Worm (Caenorhabditis elegans): Measurements from ENCODE around the gene K04E7.1.

ce11 chrX:6450839-6451491, 10.9 kb upstream of the K04E7.1 start, which contains the start of the genes grl-6 and K10C2.6:
- no peak for TF ChIP-seq mep-1 (tag; optimal IDR thresholded peaks at IDR 0.05)
- TF ChIP-seq irx-1 (tag; optimal IDR thresholded peaks at IDR 0.05): no peak

Data from whole organism, L1 larva.